Worm (Caenorhabditis elegans) whole organism, early embryonic: Measurements from ENCODE around the gene srd-55.

ENCODE experiments used
- B0310.2 ChIP-seq: sonication (generic microtip); optimal IDR thresholded peaks from 2 replicates; lab custom pipeline; 2016; ENCODE audit warnings: mild to moderate bottlenecking, missing genetic modification characterization, missing compliant biosample characterization
- F13C5.2 ChIP-seq: sonication (generic microtip); optimal IDR thresholded peaks from 2 replicates; lab custom pipeline; 2017; ENCODE audit warnings: mild to moderate bottlenecking, missing genetic modification characterization, inconsistent platforms, missing compliant biosample characterization
- ama-1 ChIP-seq: fragments of 150-350 bp; optimal IDR thresholded peaks from 2 replicates; lab custom pipeline; 2014
- ceh-36 ChIP-seq: sonication (generic microtip); optimal IDR thresholded peaks from 2 replicates; lab custom pipeline; 2016; ENCODE audit warnings: missing genetic modification characterization, inconsistent platforms, missing compliant biosample characterization
- hmbx-1 ChIP-seq: sonication (generic microtip); optimal IDR thresholded peaks from 2 replicates; lab custom pipeline; 2016; ENCODE audit warnings: mild to moderate bottlenecking, missing genetic modification characterization, missing compliant biosample characterization
- hnd-1 ChIP-seq: sonication (generic microtip); optimal IDR thresholded peaks from 2 replicates; lab custom pipeline; 2016; ENCODE audit warnings: missing genetic modification characterization, missing compliant biosample characterization
- pes-1 ChIP-seq: fragments of 200-800 bp; sonication (Bioruptor generic); IDR thresholded peaks from 2 replicates; pipeline ENCODE4 v1.3.6; 2022; ENCODE audit warnings: missing genetic modification reagents, missing genetic modification characterization, missing compliant biosample characterization
- sea-1 ChIP-seq: fragments of 200-800 bp; sonication (Bioruptor generic); conservative IDR thresholded peaks from 2 replicates; pipeline ENCODE4 v1.3.6; 2022; ENCODE audit warnings: missing genetic modification characterization, missing compliant biosample characterization
- tbx-37 ChIP-seq: fragments of 200-800 bp; sonication (Bioruptor generic); conservative IDR thresholded peaks from 2 replicates; pipeline ENCODE4 v1.3.6; 2022; ENCODE audit warnings: missing genetic modification reagents, missing genetic modification characterization, missing compliant biosample characterization

DNA sequence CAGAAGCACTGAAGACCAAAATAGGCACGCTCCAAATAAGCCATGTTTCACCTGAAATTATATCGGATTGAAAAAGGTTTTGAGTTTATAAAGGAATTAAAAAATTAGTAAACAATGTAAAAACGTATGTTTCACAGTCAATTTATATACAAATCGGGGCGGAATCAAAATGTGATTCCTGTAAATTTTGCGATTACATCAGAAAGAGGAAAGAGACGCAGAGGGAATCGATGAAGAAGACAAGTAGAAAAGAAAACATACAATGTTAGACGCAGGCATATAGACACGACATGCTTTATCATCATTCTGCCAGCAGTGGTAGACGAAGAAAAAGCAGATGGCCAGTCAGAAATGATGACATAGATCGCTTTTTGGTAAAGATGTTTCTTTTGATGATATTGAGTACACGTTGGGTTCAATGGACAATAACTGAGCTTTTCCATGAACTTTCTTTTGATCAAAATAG, 44.3 kb upstream of the srd-55 start, which contains the start of gene msra-1:
- TF ChIP-seq ama-1 (no peak), F13C5.2 (no peak), hnd-1 (no peak), B0310.2 (tag; lab: Kevin White, UChicago) (no peak), sea-1 (GFP tag; lab: Robert Waterston, UW) (no peak), hmbx-1 (tag; lab: Kevin White, UChicago) (no peak), tbx-37 (GFP tag; lab: Robert Waterston, UW) (no peak), pes-1 (GFP tag; lab: Robert Waterston, UW) (no peak), ceh-36 (tag; lab: Kevin White, UChicago) (no peak)
